Worm (Caenorhabditis elegans): ENCODE data around the gene T20D4.12.

Gene T20D4.12

ce11 chrV:3388299-3388698, 8.6 kb upstream of the T20D4.12 start (continued):
- TF ChIP-seq T26A5.8 (tag; optimal IDR thresholded peaks at IDR 0.05), result no peak
- no peak for TF ChIP-seq B0336.3 (GFP tag; IDR thresholded peaks at IDR 0.05)
- TF ChIP-seq cebp-2 (GFP tag; IDR thresholded peaks at IDR 0.05), result no peak
- TF ChIP-seq tbp1 (GFP tag; optimal IDR thresholded peaks at IDR 0.05), result no peak
- no peak for TF ChIP-seq snpc-1.3 (tag; optimal IDR thresholded peaks at IDR 0.05; ENCODE audit: insufficient read depth)
- no peak for TF ChIP-seq ztf-25 (GFP tag; IDR thresholded peaks at IDR 0.05)
- no peak for TF ChIP-seq ceh-58 (GFP tag; IDR thresholded peaks at IDR 0.05)
- TF ChIP-seq mes-4 (tag; optimal IDR thresholded peaks at IDR 0.05), result no peak
- no peak for TF ChIP-seq snpc-4 (GFP tag; optimal IDR thresholded peaks at IDR 0.05)
- TF ChIP-seq snpc-4 (tag; optimal IDR thresholded peaks at IDR 0.05), result peak in 1 of 4 experiments; percentile 19
- TF ChIP-seq zim-3 (tag; optimal IDR thresholded peaks at IDR 0.05), result no peak
- peak; percentile 83 for TF ChIP-seq nhr-80 (tag; optimal IDR thresholded peaks at IDR 0.05)
- TF ChIP-seq nhr-27 (tag; optimal IDR thresholded peaks at IDR 0.05), result no peak
- no peak for TF ChIP-seq snpc-1.1 (tag; optimal IDR thresholded peaks at IDR 0.05; ENCODE audit: insufficient read depth)
- TF ChIP-seq bed-1 (GFP tag; IDR thresholded peaks at IDR 0.05), result no peak
- TF ChIP-seq attf-3 (GFP tag; conservative IDR thresholded peaks at IDR 0.05), result no peak
- TF ChIP-seq F37B4.10 (GFP tag; IDR thresholded peaks at IDR 0.05), result no peak
- no peak for TF ChIP-seq Y95B8A.8 (GFP tag; IDR thresholded peaks at IDR 0.05)
- TF ChIP-seq ZK185.1 (tag; optimal IDR thresholded peaks at IDR 0.05; ENCODE audit: poor library complexity, severe bottlenecking), result no peak
- no peak for TF ChIP-seq lin-26 (GFP tag; IDR thresholded peaks at IDR 0.05)
- no peak for TF ChIP-seq cebp-1 (GFP tag; IDR thresholded peaks at IDR 0.05)
- no peak for TF ChIP-seq cebp-1 (tag; optimal IDR thresholded peaks at IDR 0.05)
- TF ChIP-seq C17E4.6 (GFP tag; IDR thresholded peaks at IDR 0.05), result no peak
- TF ChIP-seq egl-44 (GFP tag; IDR thresholded peaks at IDR 0.05), result no peak
- TF ChIP-seq aptf-2 (GFP tag; conservative IDR thresholded peaks at IDR 0.05), result no peak
- no peak for TF ChIP-seq B0019.2 (GFP tag; conservative IDR thresholded peaks at IDR 0.05)
- TF ChIP-seq Y67H2A.10 (GFP tag; conservative IDR thresholded peaks at IDR 0.05), result no peak
- TF ChIP-seq athp-1 (tag; optimal IDR thresholded peaks at IDR 0.05), result no peak
- no peak for TF ChIP-seq lir-1 (GFP tag; conservative IDR thresholded peaks at IDR 0.05)
- peak; percentile 37 for TF ChIP-seq attf-5 (GFP tag; optimal IDR thresholded peaks at IDR 0.05)
- no peak for TF ChIP-seq pbrm-1 (GFP tag; IDR thresholded peaks at IDR 0.05)
- no peak for TF ChIP-seq ceh-27 (GFP tag; optimal IDR thresholded peaks at IDR 0.05)
- no peak for TF ChIP-seq lsl-1 (GFP tag; optimal IDR thresholded peaks at IDR 0.05)

ce11 chrV:3391005-3391404, 5.9 kb upstream of the T20D4.12 start:
- peak; percentile 53 for TF ChIP-seq ztf-26 (tag; optimal IDR thresholded peaks at IDR 0.05)
- no peak for TF ChIP-seq F49E8.2 (tag; optimal IDR thresholded peaks at IDR 0.05; ENCODE audit: insufficient read depth)
- no peak for TF ChIP-seq lin-54 (GFP tag; optimal IDR thresholded peaks at IDR 0.05)
- no peak for TF ChIP-seq B0261.1 (tag; optimal IDR thresholded peaks at IDR 0.05)
- TF ChIP-seq dpl-1 (GFP tag; optimal IDR thresholded peaks at IDR 0.05), result no peak
- no peak for TF ChIP-seq sea-2 (GFP tag; IDR thresholded peaks at IDR 0.05)
- no peak for TF ChIP-seq ztf-3 (GFP tag; optimal IDR thresholded peaks at IDR 0.05)
- TF ChIP-seq ztf-18 (tag; optimal IDR thresholded peaks at IDR 0.05), result no peak
- no peak for TF ChIP-seq bed-2 (GFP tag; IDR thresholded peaks at IDR 0.05)
- TF ChIP-seq nhr-179 (tag; optimal IDR thresholded peaks at IDR 0.05), result no peak
- no peak for TF ChIP-seq dpff-1 (tag; optimal IDR thresholded peaks at IDR 0.05)
- TF ChIP-seq him-1 (tag; optimal IDR thresholded peaks at IDR 0.05), result no peak
- peak; percentile 44; the same call in 1 of the 2 replicates for TF ChIP-seq C06A6.2 (GFP tag; conservative IDR thresholded peaks at IDR 0.05)
- no peak for TF ChIP-seq F57A8.1 (GFP tag; optimal IDR thresholded peaks at IDR 0.05)
- no peak for TF ChIP-seq hrde-1 (tag; optimal IDR thresholded peaks at IDR 0.05; ENCODE audit: borderline replicate concordance)
- peak; percentile 16 for TF ChIP-seq atf-7 (tag; optimal IDR thresholded peaks at IDR 0.05)
- TF ChIP-seq dox-1 (GFP tag; IDR thresholded peaks at IDR 0.05), result no peak
- no peak for TF ChIP-seq B0336.3 (GFP tag; IDR thresholded peaks at IDR 0.05)
- peak; percentile 54 for TF ChIP-seq attf-5 (GFP tag; optimal IDR thresholded peaks at IDR 0.05)
- peak; percentile 78 for TF ChIP-seq somi-1 (GFP tag; optimal IDR thresholded peaks at IDR 0.05)
